Fruit fly (Drosophila melanogaster) whole organism, embryonic: ENCODE measurements around the gene Glg1.
A peak's percentile ranks its signal among the peaks of the same experiment; 100 is the strongest.

Experiments
- B-H2 ChIP-seq: fragments of 200-800 bp; sonication (Bioruptor generic); optimal IDR thresholded peaks from 2 replicates; lab custom pipeline; 2018; ENCODE audit warnings: missing biosample characterization, mild to moderate bottlenecking, missing genetic modification characterization
- Blimp-1 ChIP-seq: fragments of 200-800 bp; sonication (Bioruptor generic); optimal IDR thresholded peaks from 3 replicates; lab custom pipeline; 2018; ENCODE audit warnings: missing biosample characterization, missing genetic modification characterization, mild to moderate bottlenecking, moderate library complexity, missing genetic modification reagents
- CG11398 ChIP-seq: fragments of 200-800 bp; sonication (Bioruptor generic); optimal IDR thresholded peaks from 2 replicates; lab custom pipeline; 2016; ENCODE audit warnings: missing biosample characterization, missing genetic modification characterization
- CG12236 ChIP-seq: fragments of 200-800 bp; sonication (Bioruptor generic); optimal IDR thresholded peaks from 2 replicates; lab custom pipeline; 2016; ENCODE audit warnings: missing biosample characterization, missing genetic modification characterization
- CG12299 ChIP-seq: fragments of 200-800 bp; sonication (Bioruptor generic); optimal IDR thresholded peaks from 2 replicates; lab custom pipeline; 2018; ENCODE audit warnings: missing biosample characterization, mild to moderate bottlenecking, missing genetic modification characterization
- CG13894 ChIP-seq: fragments of 200-800 bp; sonication (Bioruptor generic); optimal IDR thresholded peaks from 3 replicates; lab custom pipeline; 2018; ENCODE audit warnings: missing biosample characterization, mild to moderate bottlenecking, missing genetic modification characterization, moderate library complexity
- CG14710 ChIP-seq: fragments of 200-800 bp; sonication (Bioruptor generic); optimal IDR thresholded peaks from 3 replicates; lab custom pipeline; 2019; ENCODE audit warnings: missing biosample characterization, mild to moderate bottlenecking, missing genetic modification characterization, moderate library complexity
- CG1529 ChIP-seq: fragments of 200-800 bp; sonication (Bioruptor generic); optimal IDR thresholded peaks from 3 replicates; lab custom pipeline; 2018; ENCODE audit warnings: missing biosample characterization, missing genetic modification characterization
- CG17359 ChIP-seq: fragments of 200-800 bp; sonication (Bioruptor generic); optimal IDR thresholded peaks from 3 replicates; lab custom pipeline; 2018; ENCODE audit warnings: missing biosample characterization, mild to moderate bottlenecking, missing genetic modification characterization, moderate library complexity
- CG18262 ChIP-seq: fragments of 200-800 bp; optimal IDR thresholded peaks from 3 replicates; lab custom pipeline; 2019; ENCODE audit warnings: missing biosample characterization, mild to moderate bottlenecking, missing genetic modification characterization, moderate library complexity
- CG2120 ChIP-seq: fragments of 200-800 bp; sonication (Bioruptor generic); optimal IDR thresholded peaks from 3 replicates; lab custom pipeline; 2016; ENCODE audit warnings: missing biosample characterization, missing genetic modification characterization
- CG2678 ChIP-seq: fragments of 200-800 bp; sonication (Bioruptor generic); optimal IDR thresholded peaks from 3 replicates; lab custom pipeline; 2019; ENCODE audit warnings: missing biosample characterization, mild to moderate bottlenecking, missing genetic modification characterization, moderate library complexity
- CG30403 ChIP-seq: fragments of 200-800 bp; sonication (Bioruptor generic); optimal IDR thresholded peaks from 3 replicates; lab custom pipeline; 2016; ENCODE audit warnings: missing biosample characterization, missing genetic modification characterization
- CG31224 ChIP-seq: fragments of 200-800 bp; sonication (Bioruptor generic); IDR thresholded peaks from 2 replicates; pipeline ENCODE4 v1.3.6; 2022; ENCODE audit warnings: missing biosample characterization, missing genetic modification characterization
- CG33213 ChIP-seq: fragments of 200-800 bp; sonication (Bioruptor generic); optimal IDR thresholded peaks from 3 replicates; lab custom pipeline; 2016; ENCODE audit warnings: missing biosample characterization, missing genetic modification characterization
- CG3726 ChIP-seq: fragments of 200-800 bp; sonication (Bioruptor generic); IDR thresholded peaks from 3 replicates; pipeline ENCODE4, ENCODE4 v1.3.6; 2022; ENCODE audit warnings: missing biosample characterization, missing genetic modification characterization
- CG5953 ChIP-seq: fragments of 200-800 bp; sonication (Bioruptor generic); IDR thresholded peaks from 2 replicates; pipeline ENCODE4 v1.3.6; 2022; ENCODE audit warnings: missing biosample characterization, missing genetic modification characterization
- CG6272 ChIP-seq: fragments of 200-800 bp; sonication (Bioruptor generic); IDR thresholded peaks from 2 replicates; pipeline ENCODE4 v1.3.6; 2022; ENCODE audit warnings: missing biosample characterization, missing genetic modification characterization
- CG6765 ChIP-seq: fragments of 200-800 bp; sonication (Bioruptor generic); optimal IDR thresholded peaks from 3 replicates; lab custom pipeline; 2017; ENCODE audit warnings: missing biosample characterization, mild to moderate bottlenecking, missing genetic modification characterization
- CG7928 ChIP-seq: fragments of 200-800 bp; sonication (Bioruptor generic); optimal IDR thresholded peaks from 2 replicates; lab custom pipeline; 2017; ENCODE audit warnings: missing biosample characterization, mild to moderate bottlenecking, missing genetic modification characterization
- CG8944 ChIP-seq: fragments of 200-800 bp; sonication (Bioruptor generic); optimal IDR thresholded peaks from 3 replicates; lab custom pipeline; 2016; ENCODE audit warnings: missing biosample characterization, missing genetic modification characterization
- CTCF ChIP-seq: fragments of 200-800 bp; sonication (Bioruptor generic); optimal IDR thresholded peaks from 2 replicates; lab custom pipeline; 2017; ENCODE audit warnings: missing biosample characterization, mild to moderate bottlenecking, missing genetic modification characterization, moderate library complexity
- Dbx ChIP-seq: fragments of 200-800 bp; sonication (Bioruptor generic); IDR thresholded peaks from 3 replicates; pipeline ENCODE4 v1.3.6; 2022; ENCODE audit warnings: missing biosample characterization, missing genetic modification characterization
- Fer3 ChIP-seq: fragments of 200-800 bp; sonication (Bioruptor generic); optimal IDR thresholded peaks from 2 replicates; lab custom pipeline; 2018; ENCODE audit warnings: missing biosample characterization, mild to moderate bottlenecking, missing genetic modification characterization, moderate library complexity
- Lhr ChIP-seq: fragments of 200-800 bp; sonication (Bioruptor generic); optimal IDR thresholded peaks from 3 replicates; lab custom pipeline; 2017; ENCODE audit warnings: mild to moderate bottlenecking, missing biosample characterization, missing genetic modification reagents, missing genetic modification characterization
- Lim3 ChIP-seq: fragments of 200-800 bp; sonication (Bioruptor generic); IDR thresholded peaks from 2 replicates; pipeline ENCODE4 v1.3.6; 2022; ENCODE audit warnings: missing biosample characterization, missing genetic modification characterization
- MBD-R2 ChIP-seq: fragments of 200-800 bp; sonication (Bioruptor generic); IDR thresholded peaks from 2 replicates; pipeline ENCODE4 v1.3.6; 2022; ENCODE audit warnings: missing biosample characterization, missing genetic modification characterization
- Mrtf ChIP-seq: fragments of 200-800 bp; sonication (Bioruptor generic); IDR thresholded peaks from 3 replicates; pipeline ENCODE4 v1.3.6; 2022; ENCODE audit warnings: missing biosample characterization, missing genetic modification characterization
- Ravus ChIP-seq: fragments of 200-800 bp; sonication (Bioruptor generic); IDR thresholded peaks from 2 replicates; pipeline ENCODE4 v1.3.6; 2022; ENCODE audit warnings: missing biosample characterization, missing genetic modification characterization
- Rx ChIP-seq: fragments of 200-800 bp; sonication (Bioruptor generic); IDR thresholded peaks from 2 replicates; pipeline ENCODE4 v1.3.6; 2022; ENCODE audit warnings: missing biosample characterization, missing genetic modification characterization
- Sox100B ChIP-seq: fragments of 200-800 bp; sonication (Bioruptor generic); optimal IDR thresholded peaks from 3 replicates; lab custom pipeline; 2018; ENCODE audit warnings: missing biosample characterization, mild to moderate bottlenecking, missing genetic modification characterization
- Stat92E ChIP-seq, 3 experiments: fragments of >200 bp in 2 of 3; fragments of 200-800 bp in 1 of 3; sonication (Bioruptor generic) in 1 of 3; optimal IDR thresholded peaks; 2 replicates each; lab custom pipeline; 2017 to 2019; ENCODE audit warnings: missing biosample characterization in 3 of 3, missing genetic modification characterization in 3 of 3, mild to moderate bottlenecking in 1 of 3, moderate library complexity in 1 of 3
- TFAM ChIP-seq: fragments of 200-800 bp; sonication (Bioruptor generic); optimal IDR thresholded peaks from 2 replicates; lab custom pipeline; 2017; ENCODE audit warnings: missing biosample characterization, missing genetic modification characterization, inconsistent platforms
- Tbp ChIP-seq: fragments of >200 bp; optimal IDR thresholded peaks from 2 replicates; lab custom pipeline; 2018; ENCODE audit warnings: missing biosample characterization, missing genetic modification characterization
- amos ChIP-seq: fragments of 200-800 bp; sonication (Bioruptor generic); IDR thresholded peaks from 2 replicates; pipeline ENCODE4 v1.3.6; 2022; ENCODE audit warnings: missing biosample characterization, missing genetic modification characterization; ENCODE audit not compliant: partially characterized antibody
- ase ChIP-seq: fragments of 200-800 bp; sonication (Bioruptor generic); IDR thresholded peaks from 3 replicates; pipeline ENCODE4 v1.3.6; 2022; ENCODE audit warnings: missing biosample characterization, missing genetic modification characterization
- bab2 ChIP-seq: fragments of 200-800 bp; sonication (Bioruptor generic); optimal IDR thresholded peaks from 2 replicates; lab custom pipeline; 2016; ENCODE audit warnings: missing biosample characterization, missing genetic modification characterization
- bcd ChIP-seq: fragments of 200-800 bp; sonication (Bioruptor generic); optimal IDR thresholded peaks from 2 replicates; lab custom pipeline; 2017; ENCODE audit warnings: missing biosample characterization, mild to moderate bottlenecking, missing genetic modification characterization
- cad ChIP-seq: fragments of >200 bp; optimal IDR thresholded peaks from 2 replicates; lab custom pipeline; 2017; ENCODE audit warnings: missing biosample characterization, missing genetic modification characterization
- cato ChIP-seq: fragments of 200-800 bp; sonication (Bioruptor generic); optimal IDR thresholded peaks from 2 replicates; lab custom pipeline; 2016; ENCODE audit warnings: missing biosample characterization, missing genetic modification characterization, borderline replicate concordance
- danr ChIP-seq: fragments of 200-800 bp; sonication (Bioruptor generic); IDR thresholded peaks from 2 replicates; pipeline ENCODE4 v1.3.6; 2022; ENCODE audit warnings: missing biosample characterization, missing genetic modification characterization
- eve ChIP-seq, 2 experiments: fragments of >200 bp; optimal IDR thresholded peaks; 2 replicates each; lab custom pipeline; 2017; ENCODE audit warnings: missing biosample characterization in 2 of 2, missing genetic modification characterization in 2 of 2
- gem ChIP-seq: fragments of 200-800 bp; sonication (Bioruptor generic); optimal IDR thresholded peaks from 2 replicates; lab custom pipeline; 2019; ENCODE audit warnings: missing biosample characterization, mild to moderate bottlenecking, missing genetic modification characterization, moderate library complexity
- hth ChIP-seq: fragments of >200 bp; optimal IDR thresholded peaks from 2 replicates; lab custom pipeline; 2017; ENCODE audit warnings: inconsistent platforms
- ken ChIP-seq: fragments of 200-800 bp; sonication (Bioruptor generic); IDR thresholded peaks from 3 replicates; pipeline ENCODE4 v1.3.6; 2022; ENCODE audit warnings: missing biosample characterization, missing genetic modification characterization
- org-1 ChIP-seq: fragments of 200-800 bp; sonication (Bioruptor generic); optimal IDR thresholded peaks from 2 replicates; lab custom pipeline; 2017; ENCODE audit warnings: missing biosample characterization, missing genetic modification characterization
- prd ChIP-seq, 3 experiments: fragments of >200 bp in 2 of 3; fragments of 200-800 bp in 1 of 3; sonication (Bioruptor generic) in 1 of 3; optimal IDR thresholded peaks in 2 of 3; IDR thresholded peaks in 1 of 3; 2 replicates in 2 of 3; 3 replicates in 1 of 3; pipeline versions ENCODE4 v1.3.6 to Lab custom; 2017 to 2022; ENCODE audit warnings: missing biosample characterization in 1 of 3, missing genetic modification characterization in 1 of 3
- sc ChIP-seq, 3 experiments: fragments of >200 bp in 2 of 3; fragments of 200-800 bp in 1 of 3; sonication (Bioruptor generic) in 1 of 3; optimal IDR thresholded peaks; 2 replicates in 2 of 3; 3 replicates in 1 of 3; lab custom pipeline; 2017; ENCODE audit warnings: mild to moderate bottlenecking in 1 of 3, missing biosample characterization in 1 of 3, missing genetic modification characterization in 1 of 3, missing genetic modification reagents in 1 of 3
- shn ChIP-seq: fragments of 200-800 bp; sonication (Bioruptor generic); optimal IDR thresholded peaks from 3 replicates; lab custom pipeline; 2016; ENCODE audit warnings: missing biosample characterization, missing genetic modification characterization
- so ChIP-seq: fragments of 200-800 bp; sonication (Bioruptor generic); IDR thresholded peaks from 3 replicates; pipeline ENCODE4 v1.3.6; 2022; ENCODE audit warnings: missing biosample characterization, missing genetic modification characterization
- trem ChIP-seq: fragments of 200-800 bp; optimal IDR thresholded peaks from 3 replicates; lab custom pipeline; 2019; ENCODE audit warnings: missing biosample characterization, mild to moderate bottlenecking, missing genetic modification characterization, moderate library complexity

Gene Glg1

DNA sequence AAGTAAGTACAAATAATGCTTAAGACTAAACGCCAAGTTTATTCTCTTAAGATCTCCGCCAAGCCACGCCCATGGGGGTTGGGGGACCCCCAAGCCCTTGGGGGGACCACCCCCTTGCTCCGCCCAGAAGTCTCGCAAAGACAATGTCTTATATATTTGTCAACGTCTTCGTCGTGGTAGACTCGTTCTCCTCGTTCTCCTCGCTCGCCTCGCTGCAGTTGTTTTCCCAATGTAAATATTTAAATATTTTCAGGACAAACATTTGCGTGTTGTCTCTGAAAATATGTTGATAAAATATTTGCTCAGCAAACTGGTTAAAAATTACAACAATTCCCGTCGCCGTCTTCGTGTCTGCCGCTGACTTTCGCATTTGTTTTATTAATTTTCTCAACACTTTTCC is 43.1 kb downstream of the Glg1 start (continued):
- no peak for TF ChIP-seq sc (optimal IDR thresholded peaks at IDR 0.05; lab: Kevin White, UChicago)
- peak; percentile 89 for TF ChIP-seq sc (GFP tag; optimal IDR thresholded peaks at IDR 0.05; lab: Kevin White, UChicago)
- TF ChIP-seq CG12236 (GFP tag; lab: Kevin White, UChicago), result peak; percentile 64
- TF ChIP-seq so, result no peak
- TF ChIP-seq Sox100B (GFP tag; lab: Kevin White, UChicago), result peak; percentile 66
- TF ChIP-seq CG8944 (GFP tag; lab: Kevin White, UChicago), result peak; percentile 8
- no peak for TF ChIP-seq CG2120 (GFP tag; lab: Kevin White, UChicago)
- TF ChIP-seq CG31224 (GFP tag; lab: Robert Waterston, UW), result no peak
- TF ChIP-seq prd (optimal IDR thresholded peaks at IDR 0.05; lab: Kevin White, UChicago), result no peak
- TF ChIP-seq prd (GFP tag; IDR thresholded peaks at IDR 0.05; lab: Robert Waterston, UW), result peak; percentile 70
- peak; percentile 27 for TF ChIP-seq shn (GFP tag; lab: Kevin White, UChicago)
- TF ChIP-seq Lim3 (GFP tag; lab: Robert Waterston, UW), result no peak
- no peak for TF ChIP-seq CG13894 (tag; lab: Kevin White, UChicago)
- TF ChIP-seq org-1, result peak; percentile 81
- peak; percentile 59 for TF ChIP-seq bcd (GFP tag; lab: Kevin White, UChicago)
- no peak for TF ChIP-seq CG30403 (GFP tag; lab: Kevin White, UChicago)
- TF ChIP-seq CG6272 (GFP tag; lab: Robert Waterston, UW), result no peak
- no peak for TF ChIP-seq MBD-R2
- TF ChIP-seq danr (GFP tag; lab: Robert Waterston, UW), result 0 out of 2 replicates have a peak, but pooled peaks have one; percentile 17
- no peak for TF ChIP-seq amos (GFP tag; lab: Robert Waterston, UW)
- TF ChIP-seq CG17359 (tag; lab: Kevin White, UChicago), result peak; percentile 77
- TF ChIP-seq TFAM (GFP tag; lab: Kevin White, UChicago), result peak; percentile 75
- no peak for TF ChIP-seq CG7928
- peak; percentile 36; the same call in 1 of the 3 replicates for TF ChIP-seq ken
- peak; percentile 81 for TF ChIP-seq CG1529 (GFP tag; lab: Kevin White, UChicago)
- TF ChIP-seq Stat92E (GFP tag; optimal IDR thresholded peaks at IDR 0.05; lab: Kevin White, UChicago), result no peak
- peak; percentile 88 for TF ChIP-seq gem (tag; lab: Kevin White, UChicago)
- TF ChIP-seq Rx (GFP tag; lab: Robert Waterston, UW), result peak; percentile 47; the same call in 1 of the 2 replicates
- TF ChIP-seq Blimp-1 (GFP tag; lab: Kevin White, UChicago), result peak; percentile 83
- TF ChIP-seq cato (GFP tag; lab: Kevin White, UChicago), result no peak
- no peak for TF ChIP-seq Fer3 (tag; lab: Kevin White, UChicago)
- TF ChIP-seq B-H2 (GFP tag; lab: Kevin White, UChicago), result no peak
- TF ChIP-seq hth (lab: Kevin White, UChicago), result no peak
- TF ChIP-seq CTCF (GFP tag; lab: Kevin White, UChicago), result peak; percentile 38
- TF ChIP-seq Ravus (GFP tag; lab: Robert Waterston, UW), result no peak
- no peak for TF ChIP-seq CG5953 (GFP tag; lab: Robert Waterston, UW)
- peak; percentile 68 for TF ChIP-seq CG2678
- TF ChIP-seq Dbx (GFP tag; lab: Robert Waterston, UW), result no peak
- TF ChIP-seq CG12299, result peak; percentile 9
- TF ChIP-seq Mrtf (GFP tag; lab: Robert Waterston, UW), result no peak
- no peak for TF ChIP-seq CG3726
- no peak for TF ChIP-seq eve (GFP tag; optimal IDR thresholded peaks at IDR 0.05; lab: Kevin White, UChicago)
- peak; percentile 87 for TF ChIP-seq Lhr (GFP tag; lab: Kevin White, UChicago)
- peak; percentile 92 for TF ChIP-seq trem (tag; lab: Kevin White, UChicago)
- TF ChIP-seq CG11398 (GFP tag; lab: Kevin White, UChicago), result peak; percentile 64
- TF ChIP-seq ase, result peak; percentile 27; the same call in 1 of the 3 replicates
- no peak for TF ChIP-seq CG6765 (GFP tag; lab: Kevin White, UChicago)
- no peak for TF ChIP-seq Tbp (GFP tag; lab: Kevin White, UChicago)
- TF ChIP-seq CG33213 (GFP tag; lab: Kevin White, UChicago), result peak; percentile 55
- no peak for TF ChIP-seq cad (GFP tag; lab: Kevin White, UChicago)
- peak; percentile 80 for TF ChIP-seq bab2 (GFP tag; lab: Kevin White, UChicago)
- peak; percentile 88 for TF ChIP-seq CG18262
- TF ChIP-seq CG14710 (tag; lab: Kevin White, UChicago), result peak; percentile 92
